Worm (Caenorhabditis elegans) whole organism, young adult: ENCODE measurements around the gene srh-148.
"Not testable (repeated sequence)": the region's sequence is repeated elsewhere in the genome, so short reads cannot be mapped to it uniquely, and the experiment has no call there.

ENCODE experiments used
- B0019.2 ChIP-seq: fragments of 200-800 bp; sonication (Bioruptor generic); conservative IDR thresholded peaks from 2 replicates; pipeline ENCODE4 v1.3.6; 2022; ENCODE audit warnings: missing genetic modification reagents, missing genetic modification characterization, missing compliant biosample characterization
- D2030.7 ChIP-seq: fragments of 200-800 bp; sonication (Bioruptor generic); IDR thresholded peaks from 2 replicates; pipeline ENCODE4 v1.3.6; 2022; ENCODE audit warnings: missing genetic modification reagents, missing genetic modification characterization, missing compliant biosample characterization
- F22D6.2 ChIP-seq: sonication (generic microtip); optimal IDR thresholded peaks from 2 replicates; lab custom pipeline; 2016; ENCODE audit warnings: mild to moderate bottlenecking, missing genetic modification characterization, missing compliant biosample characterization
- F37B4.10 ChIP-seq: fragments of 200-800 bp; sonication (Bioruptor generic); IDR thresholded peaks from 2 replicates; pipeline ENCODE4 v1.3.6; 2022; ENCODE audit warnings: missing genetic modification characterization, missing compliant biosample characterization
- F55B11.4 ChIP-seq: sonication (generic microtip); optimal IDR thresholded peaks from 2 replicates; lab custom pipeline; 2016; ENCODE audit warnings: missing compliant biosample characterization, missing genetic modification characterization, borderline replicate concordance; ENCODE audit not compliant: insufficient read depth
- F57C9.4 ChIP-seq: sonication (generic microtip); optimal IDR thresholded peaks from 2 replicates; lab custom pipeline; 2017; ENCODE audit warnings: mild to moderate bottlenecking, missing genetic modification characterization, missing compliant biosample characterization
- T26A5.8 ChIP-seq: sonication (generic microtip); optimal IDR thresholded peaks from 2 replicates; lab custom pipeline; 2016; ENCODE audit warnings: missing genetic modification characterization, missing compliant biosample characterization
- Y67H2A.10 ChIP-seq: fragments of 200-800 bp; sonication (Bioruptor generic); conservative IDR thresholded peaks from 2 replicates; pipeline ENCODE4 v1.3.6; 2022; ENCODE audit warnings: missing genetic modification reagents, missing genetic modification characterization, missing compliant biosample characterization
- aptf-3 ChIP-seq: fragments of 200-800 bp; sonication (Bioruptor generic); IDR thresholded peaks from 2 replicates; pipeline ENCODE4 v1.3.6; 2022; ENCODE audit warnings: missing genetic modification characterization, missing compliant biosample characterization
- ceh-79 ChIP-seq: sonication (generic microtip); optimal IDR thresholded peaks from 2 replicates; lab custom pipeline; 2017; ENCODE audit warnings: mild to moderate bottlenecking, missing genetic modification characterization, missing compliant biosample characterization
- efl-1 ChIP-seq: fragments of 150-350 bp; optimal IDR thresholded peaks from 2 replicates; lab custom pipeline; 2014; ENCODE audit warnings: missing biosample characterization, missing genetic modification reagents, missing genetic modification characterization
- hsf-1 ChIP-seq: fragments of 200-800 bp; sonication (Bioruptor generic); IDR thresholded peaks from 2 replicates; pipeline ENCODE4 v1.3.6; 2022; ENCODE audit warnings: missing genetic modification reagents, missing genetic modification characterization, missing compliant biosample characterization
- lsy-27 ChIP-seq: sonication (generic microtip); optimal IDR thresholded peaks from 2 replicates; lab custom pipeline; 2017; ENCODE audit warnings: missing genetic modification characterization, mild to moderate bottlenecking, missing compliant biosample characterization, antibody characterized with exemption, missing genotype, borderline replicate concordance; ENCODE audit not compliant: insufficient read depth
- mel-28 ChIP-seq: sonication (generic microtip); optimal IDR thresholded peaks from 2 replicates; lab custom pipeline; 2016; ENCODE audit warnings: borderline replicate concordance, mild to moderate bottlenecking, missing genetic modification characterization, missing compliant biosample characterization
- nfya-1 ChIP-seq: sonication (generic microtip); optimal IDR thresholded peaks from 2 replicates; lab custom pipeline; 2017; ENCODE audit warnings: antibody characterized with exemption, missing compliant biosample characterization, missing genetic modification characterization, borderline replicate concordance; ENCODE audit not compliant: insufficient read depth
- nhr-80 ChIP-seq: sonication (generic microtip); optimal IDR thresholded peaks from 2 replicates; lab custom pipeline; 2016; ENCODE audit warnings: missing genetic modification characterization, missing compliant biosample characterization
- pha-4 ChIP-seq: fragments of 150-350 bp; sonication (generic microtip); optimal IDR thresholded peaks from 2 replicates; lab custom pipeline; 2014; ENCODE audit warnings: missing biosample characterization, missing genetic modification reagents, missing genetic modification characterization
- sdz-38 ChIP-seq: sonication (generic microtip); optimal IDR thresholded peaks from 2 replicates; lab custom pipeline; 2016; ENCODE audit warnings: missing genotype, missing genetic modification characterization, missing compliant biosample characterization
- snpc-1.1 ChIP-seq: sonication (generic microtip); optimal IDR thresholded peaks from 2 replicates; lab custom pipeline; 2017; ENCODE audit warnings: missing genetic modification characterization, mild to moderate bottlenecking, missing compliant biosample characterization, antibody characterized with exemption, moderate library complexity, missing genotype, missing genetic modification reagents; ENCODE audit not compliant: insufficient read depth
- tbx-9 ChIP-seq: sonication (generic microtip); optimal IDR thresholded peaks from 2 replicates; lab custom pipeline; 2016; ENCODE audit warnings: borderline replicate concordance, missing genetic modification characterization, inconsistent platforms, missing compliant biosample characterization
- tlf-1 ChIP-seq: fragments of 200-800 bp; sonication (Bioruptor generic); optimal IDR thresholded peaks from 2 replicates; lab custom pipeline; 2018; ENCODE audit warnings: mild to moderate bottlenecking, missing genetic modification characterization, missing compliant biosample characterization

srh-148 gene

DNA sequence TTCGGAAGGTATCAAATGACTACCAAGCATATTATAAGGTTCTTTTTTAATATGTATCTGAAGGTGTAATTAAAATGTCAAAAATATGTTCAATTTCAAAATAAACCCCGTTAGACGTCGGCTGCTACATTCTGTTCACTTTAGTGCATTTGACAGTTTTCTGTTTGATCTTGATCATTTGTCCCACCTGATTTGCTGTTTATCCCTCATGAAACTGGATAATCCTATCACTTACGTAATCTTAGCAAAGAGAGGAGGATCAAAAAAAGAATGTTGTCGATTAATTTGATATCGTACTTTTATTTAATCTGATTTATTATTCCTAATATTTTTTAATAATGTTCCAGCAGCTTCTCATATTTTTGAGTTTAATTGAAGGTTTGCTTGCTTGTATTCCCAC, 47.7 kb downstream of the srh-148 start, which contains the start of gene F54B8.1 (continued):
- TF ChIP-seq tbx-9 (tag; lab: Kevin White, UChicago): no peak
- no peak for TF ChIP-seq F55B11.4 (tag; lab: Kevin White, UChicago)
- TF ChIP-seq efl-1 (GFP tag; lab: Kevin White, UChicago): no peak
- TF ChIP-seq nfya-1: no peak
- TF ChIP-seq ceh-79 (tag; lab: Kevin White, UChicago): no peak

DNA sequence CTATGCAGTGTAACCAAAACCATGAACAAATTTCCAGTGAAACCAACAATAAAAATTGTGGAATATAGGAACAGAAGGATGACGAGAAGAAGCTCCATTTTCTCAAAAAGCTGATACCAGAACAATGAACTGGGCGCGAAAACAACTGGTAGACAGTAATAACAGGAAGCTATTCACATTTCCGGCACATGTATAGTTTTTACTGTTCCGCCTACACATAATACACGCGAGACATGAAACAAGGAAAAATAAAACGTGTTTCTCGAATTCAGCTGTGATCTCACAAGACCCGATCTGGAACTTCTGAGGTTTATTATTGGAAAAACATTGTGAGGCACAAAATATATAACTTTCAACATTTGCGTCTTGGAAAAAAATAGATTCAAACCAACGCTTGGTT, 48.6 kb downstream of the srh-148 start, which contains the start of gene srsx-36:
Gene srsx-36, minus strand, starts transcription at position 101 of the 400 bp plus-strand sequence.
- TF ChIP-seq tlf-1 (GFP tag; lab: Kevin White, UChicago): no peak
- no peak for TF ChIP-seq snpc-1.1 (tag; lab: Kevin White, UChicago)
- TF ChIP-seq F37B4.10 (GFP tag; lab: Robert Waterston, UW): no peak
- no peak for TF ChIP-seq hsf-1 (GFP tag; lab: Robert Waterston, UW)
- no peak for TF ChIP-seq nhr-80 (tag; lab: Kevin White, UChicago)
- no peak for TF ChIP-seq D2030.7 (GFP tag; lab: Robert Waterston, UW)
- TF ChIP-seq F57C9.4 (tag; lab: Kevin White, UChicago): no peak
- TF ChIP-seq sdz-38: no peak
- no peak for TF ChIP-seq F22D6.2 (tag; lab: Kevin White, UChicago)
- no peak for TF ChIP-seq T26A5.8 (tag; lab: Kevin White, UChicago)
- no peak for TF ChIP-seq aptf-3 (GFP tag; lab: Robert Waterston, UW)
- TF ChIP-seq lsy-27 (tag; lab: Kevin White, UChicago): no peak
- TF ChIP-seq B0019.2: no peak
- no peak for TF ChIP-seq mel-28
- TF ChIP-seq F55B11.4 (tag; lab: Kevin White, UChicago): no peak

- not testable (repeated sequence) for TF ChIP-seq pha-4 (tag; lab: Kevin White, UChicago); Y67H2A.10 (GFP tag; lab: Robert Waterston, UW); F57C9.4 (tag; lab: Kevin White, UChicago)
Measured at ce11 chrV:15807420-15807819, 50.8 kb downstream of the srh-148 start, which contains the start of gene srsx-38. TSS of gene srsx-38 (minus strand) at chrV:15807520.
